Fruit fly (Drosophila melanogaster) S2 (cell line): ENCODE results near the gene CG14346.

Source experiments
- CG8478 ChIP-seq: fragments of >200 bp; optimal IDR thresholded peaks from 2 replicates; lab custom pipeline; 2018
- CTCF ChIP-seq, 2 experiments: fragments of >200 bp; optimal IDR thresholded peaks; 2 replicates each; lab custom pipeline; 2018

DNA sequence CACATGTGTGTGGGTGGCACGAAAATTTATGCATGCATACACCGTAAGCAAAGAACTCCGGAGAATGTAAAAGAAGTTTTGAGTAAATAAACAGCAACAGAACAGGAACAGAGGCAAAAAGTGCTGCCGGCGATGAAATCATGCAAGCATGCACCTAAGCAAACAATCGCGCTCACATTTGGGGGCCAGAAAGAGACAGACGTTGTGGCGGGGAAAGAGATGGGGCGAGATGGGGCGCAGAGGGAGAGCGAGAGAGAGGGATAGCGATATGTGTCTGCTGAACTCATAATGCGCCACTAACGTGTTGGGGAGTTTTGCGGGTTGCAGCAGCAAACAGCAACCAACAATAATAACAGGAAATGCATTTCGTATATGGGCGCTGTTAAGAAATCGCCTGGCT lies 31.6 kb downstream of the CG14346 start:
- no peak for TF ChIP-seq CG8478 (lab: Kevin White, UChicago)
- no peak for TF ChIP-seq CTCF (optimal IDR thresholded peaks at IDR 0.05; lab: Kevin White, UChicago)
